Worm (Caenorhabditis elegans) whole organism, late embryonic: ENCODE measurements around the gene C25E10.7.

Source experiments
- C38D4.7 ChIP-seq: fragments of 200-800 bp; sonication (Bioruptor generic); optimal IDR thresholded peaks from 2 replicates; lab custom pipeline; 2018; ENCODE audit warnings: mild to moderate bottlenecking, missing genetic modification characterization, moderate library complexity, missing compliant biosample characterization
- Y22D7AL.16 ChIP-seq: sonication (generic microtip); optimal IDR thresholded peaks from 2 replicates; lab custom pipeline; 2016; ENCODE audit warnings: missing genetic modification characterization, missing compliant biosample characterization
- ama-1 ChIP-seq: fragments of 150-350 bp; optimal IDR thresholded peaks from 2 replicates; lab custom pipeline; 2014
- dve-1 ChIP-seq: sonication (generic microtip); optimal IDR thresholded peaks from 2 replicates; lab custom pipeline; 2017; ENCODE audit warnings: antibody characterized with exemption, mild to moderate bottlenecking, missing genetic modification characterization, missing compliant biosample characterization
- elt-2 ChIP-seq: sonication (generic microtip); optimal IDR thresholded peaks from 2 replicates; lab custom pipeline; 2016; ENCODE audit warnings: missing genetic modification reagents, missing genetic modification characterization, missing compliant biosample characterization
- fkh-10 ChIP-seq: fragments of 150-350 bp; optimal IDR thresholded peaks from 2 replicates; lab custom pipeline; 2014; ENCODE audit warnings: missing biosample characterization, missing genetic modification reagents, missing genetic modification characterization
- nfya-1 ChIP-seq: sonication (generic microtip); optimal IDR thresholded peaks from 2 replicates; lab custom pipeline; 2017; ENCODE audit warnings: missing genetic modification characterization, mild to moderate bottlenecking, missing compliant biosample characterization, antibody characterized with exemption, moderate library complexity
- nhr-11 ChIP-seq: fragments of 150-350 bp; optimal IDR thresholded peaks from 2 replicates; lab custom pipeline; 2014; ENCODE audit warnings: missing biosample characterization, missing genetic modification characterization
- pha-4 ChIP-seq: fragments of 150-350 bp; optimal IDR thresholded peaks from 2 replicates; lab custom pipeline; 2018; ENCODE audit warnings: missing biosample characterization, missing genetic modification reagents, missing genetic modification characterization
- unc-55 ChIP-seq: sonication (generic microtip); optimal IDR thresholded peaks from 2 replicates; lab custom pipeline; 2017; ENCODE audit warnings: missing biosample characterization, missing genetic modification reagents, missing genetic modification characterization
- zip-5 ChIP-seq: sonication (generic microtip); optimal IDR thresholded peaks from 2 replicates; lab custom pipeline; 2016; ENCODE audit warnings: missing genetic modification characterization, missing compliant biosample characterization

DNA sequence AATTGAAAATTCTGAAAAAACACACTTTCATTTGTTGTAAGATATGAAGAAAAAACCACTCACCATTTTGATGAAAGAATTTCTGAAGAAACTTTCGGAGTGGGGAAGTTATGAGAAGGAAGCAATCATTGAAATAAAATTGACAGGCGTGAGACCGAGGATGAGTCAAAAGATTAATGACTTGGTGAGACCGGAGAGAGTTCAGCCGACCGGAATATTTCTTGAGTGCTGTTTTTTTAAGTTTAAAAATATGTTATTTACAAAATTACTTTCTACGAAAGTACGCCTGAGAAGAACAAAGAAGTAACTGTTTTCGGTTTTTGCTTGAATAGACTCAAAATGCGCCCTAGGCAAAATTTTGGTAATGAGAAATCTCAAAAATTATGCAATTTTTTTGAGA, 5.3 kb upstream of the C25E10.7 start, which contains the start of gene C25E10.10:
- TF ChIP-seq nfya-1 (tag; lab: Kevin White, UChicago), result no peak
- TF ChIP-seq nhr-11 (tag; lab: Kevin White, UChicago), result no peak
- TF ChIP-seq Y22D7AL.16, result no peak
- no peak for TF ChIP-seq zip-5 (tag; lab: Kevin White, UChicago)
- no peak for TF ChIP-seq elt-2 (tag; lab: Kevin White, UChicago)
- no peak for TF ChIP-seq ama-1 (lab: Kevin White, UChicago)
- no peak for TF ChIP-seq unc-55
- no peak for TF ChIP-seq fkh-10 (GFP tag; lab: Kevin White, UChicago)
- TF ChIP-seq dve-1, result no peak
- no peak for TF ChIP-seq pha-4 (tag; lab: Kevin White, UChicago)
- no peak for TF ChIP-seq C38D4.7 (GFP tag; lab: Kevin White, UChicago)
